Worm (Caenorhabditis elegans) whole organism, L2 larva: Measurements from ENCODE around the gene phat-5.

Experiments used
- C34F6.9 ChIP-seq: fragments of 150-350 bp; optimal IDR thresholded peaks from 2 replicates; lab custom pipeline; 2014; ENCODE audit warnings: missing biosample characterization, missing genetic modification characterization
- Y55F3AM.14 ChIP-seq: fragments of 200-800 bp; sonication (Bioruptor generic); optimal IDR thresholded peaks from 2 replicates; lab custom pipeline; 2018; ENCODE audit warnings: mild to moderate bottlenecking, missing genetic modification characterization, missing compliant biosample characterization
- ZK546.5 ChIP-seq: sonication (generic microtip); optimal IDR thresholded peaks from 2 replicates; lab custom pipeline; 2017; ENCODE audit warnings: missing biosample characterization, missing genetic modification characterization
- alr-1 ChIP-seq: fragments of 150-350 bp; optimal IDR thresholded peaks from 2 replicates; lab custom pipeline; 2014; ENCODE audit warnings: missing biosample characterization, missing genetic modification characterization
- aly-2 ChIP-seq: fragments of 150-350 bp; optimal IDR thresholded peaks from 2 replicates; lab custom pipeline; 2014; ENCODE audit warnings: missing biosample characterization, missing genetic modification characterization
- ceh-82 ChIP-seq: fragments of 150-350 bp; optimal IDR thresholded peaks from 2 replicates; lab custom pipeline; 2014; ENCODE audit warnings: missing biosample characterization, missing genetic modification characterization
- crh-2 ChIP-seq: sonication (generic microtip); optimal IDR thresholded peaks from 2 replicates; lab custom pipeline; 2017; ENCODE audit warnings: missing biosample characterization, missing genetic modification characterization
- egl-27 ChIP-seq: sonication (generic microtip); optimal IDR thresholded peaks from 3 replicates; lab custom pipeline; 2017; ENCODE audit warnings: missing biosample characterization, missing genetic modification reagents, missing genetic modification characterization
- elt-3 ChIP-seq: sonication (generic microtip); optimal IDR thresholded peaks from 2 replicates; lab custom pipeline; 2017; ENCODE audit warnings: missing biosample characterization, missing genetic modification characterization
- fos-1 ChIP-seq: fragments of 150-350 bp; optimal IDR thresholded peaks from 2 replicates; lab custom pipeline; 2014; ENCODE audit warnings: missing biosample characterization, missing genetic modification characterization
- lin-11 ChIP-seq: fragments of 150-350 bp; sonication (generic microtip); optimal IDR thresholded peaks from 2 replicates; lab custom pipeline; 2014; ENCODE audit warnings: missing biosample characterization, missing genetic modification characterization, inconsistent platforms, mixed read lengths
- lin-13 ChIP-seq: fragments of 150-350 bp; optimal IDR thresholded peaks from 2 replicates; lab custom pipeline; 2014; ENCODE audit warnings: missing biosample characterization, missing genetic modification reagents, missing genetic modification characterization
- lsy-2 ChIP-seq, 2 experiments: fragments of 150-350 bp in 1 of 2; sonication (generic microtip) in 1 of 2; optimal IDR thresholded peaks; 2 replicates each; lab custom pipeline; 2014 to 2017; ENCODE audit warnings: missing biosample characterization in 2 of 2, missing genetic modification characterization in 2 of 2
- mbf-1 ChIP-seq: sonication (generic microtip); optimal IDR thresholded peaks from 2 replicates; lab custom pipeline; 2017; ENCODE audit warnings: missing biosample characterization, missing genetic modification characterization
- mdl-1 ChIP-seq, 2 experiments: fragments of 150-350 bp in 1 of 2; sonication (generic microtip) in 1 of 2; optimal IDR thresholded peaks; 2 replicates each; lab custom pipeline; 2017; ENCODE audit warnings: missing biosample characterization in 2 of 2, missing genetic modification characterization in 2 of 2
- nhr-10 ChIP-seq: sonication (generic microtip); optimal IDR thresholded peaks from 2 replicates; lab custom pipeline; 2017; ENCODE audit warnings: missing biosample characterization, missing genetic modification characterization
- nhr-11 ChIP-seq: fragments of 150-350 bp; optimal IDR thresholded peaks from 2 replicates; lab custom pipeline; 2014; ENCODE audit warnings: missing biosample characterization, missing genetic modification characterization
- nhr-12 ChIP-seq: fragments of 150-350 bp; optimal IDR thresholded peaks from 2 replicates; lab custom pipeline; 2014; ENCODE audit warnings: missing biosample characterization, missing genetic modification characterization
- nhr-129 ChIP-seq: fragments of 150-350 bp; optimal IDR thresholded peaks from 2 replicates; lab custom pipeline; 2014; ENCODE audit warnings: missing biosample characterization, missing genetic modification characterization
- nhr-21 ChIP-seq: fragments of 150-350 bp; optimal IDR thresholded peaks from 2 replicates; lab custom pipeline; 2014; ENCODE audit warnings: missing biosample characterization, missing genetic modification characterization
- nhr-23 ChIP-seq: fragments of 150-350 bp; optimal IDR thresholded peaks from 2 replicates; lab custom pipeline; 2014; ENCODE audit warnings: missing biosample characterization, missing genetic modification reagents, missing genetic modification characterization
- nhr-237 ChIP-seq: fragments of 150-350 bp; optimal IDR thresholded peaks from 2 replicates; lab custom pipeline; 2014; ENCODE audit warnings: missing biosample characterization, missing genetic modification characterization
- nhr-25 ChIP-seq: fragments of 150-350 bp; sonication (generic microtip); optimal IDR thresholded peaks from 3 replicates; lab custom pipeline; 2014; ENCODE audit warnings: missing biosample characterization, missing genetic modification characterization
- nhr-6 ChIP-seq: fragments of 150-350 bp; optimal IDR thresholded peaks from 2 replicates; lab custom pipeline; 2014; ENCODE audit warnings: missing biosample characterization, missing genetic modification characterization
- peb-1 ChIP-seq: fragments of 150-350 bp; optimal IDR thresholded peaks from 2 replicates; lab custom pipeline; 2014; ENCODE audit warnings: missing biosample characterization, missing genetic modification characterization
- skn-1 ChIP-seq: sonication (generic microtip); optimal IDR thresholded peaks from 2 replicates; lab custom pipeline; 2017; ENCODE audit warnings: missing biosample characterization, missing genetic modification characterization
- sma-3 ChIP-seq: sonication (generic microtip); optimal IDR thresholded peaks from 2 replicates; lab custom pipeline; 2016; ENCODE audit warnings: missing genetic modification reagents, missing genetic modification characterization, missing compliant biosample characterization
- sma-9 ChIP-seq, 2 experiments: fragments of 150-350 bp in 1 of 2; sonication (generic microtip) in 1 of 2; optimal IDR thresholded peaks; 2 replicates each; lab custom pipeline; 2014 to 2016; ENCODE audit warnings: missing genetic modification characterization in 2 of 2, mild to moderate bottlenecking in 1 of 2, missing biosample characterization in 1 of 2, missing compliant biosample characterization in 1 of 2, missing genetic modification reagents in 1 of 2, moderate library complexity in 1 of 2
- snpc-4 ChIP-seq: fragments of 150-350 bp; optimal IDR thresholded peaks from 2 replicates; lab custom pipeline; 2014; ENCODE audit warnings: missing biosample characterization, missing genetic modification characterization
- unc-39 ChIP-seq: fragments of 150-350 bp; optimal IDR thresholded peaks from 2 replicates; lab custom pipeline; 2014; ENCODE audit warnings: missing biosample characterization, missing genetic modification characterization
- ztf-1 ChIP-seq: fragments of 200-800 bp; sonication (Bioruptor generic); conservative IDR thresholded peaks from 2 replicates; pipeline ENCODE4 v1.3.6; 2022; ENCODE audit warnings: missing genetic modification characterization, missing compliant biosample characterization
- ztf-11 ChIP-seq: sonication (generic microtip); optimal IDR thresholded peaks from 2 replicates; lab custom pipeline; 2017; ENCODE audit warnings: missing biosample characterization, missing genetic modification characterization

The phat-5 gene

ce11 chrV:4106688-4107087, 15.6 kb downstream of the phat-5 start:
- TF ChIP-seq peb-1 (tag; lab: Kevin White, UChicago) (no peak), nhr-129 (tag; lab: Kevin White, UChicago) (no peak), nhr-12 (tag; lab: Kevin White, UChicago) (no peak), nhr-10 (tag; lab: Kevin White, UChicago) (no peak), mdl-1 (tag; optimal IDR thresholded peaks at IDR 0.05; lab: Kevin White, UChicago) (no peak)

DNA sequence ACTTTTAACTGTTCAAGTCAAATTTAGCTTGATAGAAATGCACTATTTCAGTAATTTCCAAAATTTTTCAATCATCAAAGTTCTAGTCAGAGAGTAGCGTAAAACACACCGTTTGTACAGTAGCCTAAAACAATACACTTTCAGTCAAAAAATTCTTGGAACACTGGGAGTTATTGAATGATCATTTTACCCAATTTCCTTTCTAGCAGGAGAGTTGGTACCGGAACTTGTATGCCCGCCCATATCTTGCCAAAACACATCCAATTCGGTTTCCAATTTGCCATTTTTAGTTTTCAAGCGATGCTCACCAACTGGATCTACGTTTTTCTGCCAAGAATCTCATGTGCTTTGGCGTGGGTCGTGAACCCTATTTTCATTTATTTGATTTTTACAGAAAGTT, 18.0 kb downstream of the phat-5 start, which contains the start of gene srj-39:
Gene srj-39, plus strand, starts transcription at position 301 of the 400 bp plus-strand sequence.
- TF ChIP-seq crh-2 (tag; lab: Kevin White, UChicago) (no peak), unc-39 (no peak), nhr-11 (no peak), lin-11 (tag; lab: Kevin White, UChicago) (no peak)

DNA sequence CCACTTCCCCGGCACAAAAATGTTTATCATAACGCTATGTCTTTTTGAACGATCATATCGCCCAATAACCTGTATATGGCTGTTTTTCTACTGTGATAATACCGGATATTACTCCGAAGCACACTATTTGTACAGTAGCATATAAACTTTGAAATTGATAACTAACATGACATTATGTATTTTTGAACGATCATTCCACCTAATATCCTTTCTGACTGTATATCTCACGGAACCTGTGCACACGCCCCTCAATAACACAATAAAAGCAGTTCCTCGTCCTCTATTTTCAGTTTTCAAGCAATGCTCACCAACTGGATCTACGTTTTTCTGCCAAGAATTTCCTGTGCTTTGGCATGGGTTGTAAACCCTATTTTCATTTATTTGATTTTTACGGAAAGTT, 20.7 kb downstream of the phat-5 start, which contains the start of gene srj-40:
Gene srj-40, plus strand, starts transcription at position 301 of the 400 bp plus-strand sequence.
- TF ChIP-seq sma-3 (GFP tag; lab: Kevin White, UChicago) (no peak), elt-3 (tag; lab: Kevin White, UChicago) (no peak), Y55F3AM.14 (no peak), nhr-129 (tag; lab: Kevin White, UChicago) (no peak), crh-2 (tag; lab: Kevin White, UChicago) (no peak), nhr-21 (tag; lab: Kevin White, UChicago) (no peak), nhr-23 (tag; lab: Kevin White, UChicago) (no peak), egl-27 (tag; lab: Kevin White, UChicago) (no peak), nhr-12 (tag; lab: Kevin White, UChicago) (no peak), skn-1 (no peak)

DNA sequence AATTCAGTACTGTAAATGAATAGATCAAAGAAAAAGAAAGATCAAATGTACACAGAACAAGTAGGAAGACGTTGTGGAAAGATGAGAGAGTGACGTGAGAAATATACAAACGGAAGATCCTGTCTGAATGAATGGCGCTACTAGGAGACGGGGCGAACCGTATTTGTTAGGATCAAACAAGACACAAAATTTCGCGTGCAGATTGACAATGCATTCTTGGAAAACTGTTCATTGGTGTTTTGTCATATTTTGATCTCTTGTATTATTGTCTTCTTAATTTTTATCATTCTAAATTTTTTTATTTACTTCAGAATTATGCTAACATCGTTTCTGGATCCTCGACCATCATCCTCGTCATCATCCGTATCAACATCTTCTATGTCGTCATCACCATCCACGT, 27.6 kb downstream of the phat-5 start, which contains the start of gene nhr-181:
Gene nhr-181, plus strand, starts transcription at position 301 of the 400 bp plus-strand sequence.
- no peak for TF ChIP-seq nhr-25
- TF ChIP-seq ztf-1 (GFP tag; lab: Robert Waterston, UW): no peak
- TF ChIP-seq ZK546.5 (tag; lab: Kevin White, UChicago): no peak
- TF ChIP-seq ceh-82: no peak

- no peak for TF ChIP-seq nhr-23 (tag; lab: Kevin White, UChicago)
- no peak for TF ChIP-seq crh-2 (tag; lab: Kevin White, UChicago)
- TF ChIP-seq lsy-2 (tag; optimal IDR thresholded peaks at IDR 0.05; lab: Kevin White, UChicago): no peak
- no peak for TF ChIP-seq nhr-237
- no peak for TF ChIP-seq nhr-6 (tag; lab: Kevin White, UChicago)
- no peak for TF ChIP-seq unc-39
- no peak for TF ChIP-seq C34F6.9 (tag; lab: Kevin White, UChicago)
- no peak for TF ChIP-seq ztf-11
- no peak for TF ChIP-seq ZK546.5 (tag; lab: Kevin White, UChicago)
- no peak for TF ChIP-seq elt-3 (tag; lab: Kevin White, UChicago)
- TF ChIP-seq lin-11 (tag; lab: Kevin White, UChicago): no peak
- no peak for TF ChIP-seq snpc-4 (tag; lab: Kevin White, UChicago)
- TF ChIP-seq nhr-129 (tag; lab: Kevin White, UChicago): no peak
- TF ChIP-seq, all 48 proteins: peak for 0
Measured at ce11 chrV:4082952-4083351, 39.4 kb downstream of the phat-5 start, which contains the start of gene F38H12.5. TSS of gene F38H12.5 (minus strand) at chrV:4083052.

DNA sequence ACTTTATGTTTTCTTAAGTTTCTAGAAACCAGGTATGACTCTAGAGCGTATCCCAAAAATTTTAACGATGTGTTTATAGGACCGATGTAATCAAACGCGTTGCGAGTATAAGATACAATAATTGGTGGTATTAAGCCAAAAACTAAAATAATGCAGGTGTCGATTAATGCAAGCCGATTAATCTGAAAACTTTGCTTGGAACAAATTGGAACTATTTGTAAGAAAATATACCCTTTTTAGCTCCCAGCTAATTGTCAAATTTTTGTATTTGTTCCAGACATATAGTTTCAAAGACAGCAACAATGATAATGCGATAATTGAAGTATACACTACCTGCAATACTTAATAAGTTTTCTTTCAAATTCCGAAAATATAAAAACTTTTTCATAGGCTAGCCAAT, 41.0 kb downstream of the phat-5 start, which contains the start of gene srh-211:
Gene srh-211, minus strand, starts transcription at position 101 of the 400 bp plus-strand sequence.
- TF ChIP-seq lin-13 (GFP tag; lab: Kevin White, UChicago) (no peak), alr-1 (tag; lab: Kevin White, UChicago) (no peak), crh-2 (tag; lab: Kevin White, UChicago) (no peak), C34F6.9 (tag; lab: Kevin White, UChicago) (no peak), fos-1 (tag; lab: Kevin White, UChicago) (no peak), mbf-1 (tag; lab: Kevin White, UChicago) (no peak), aly-2 (no peak), peb-1 (tag; lab: Kevin White, UChicago) (no peak), lsy-2 (tag; optimal IDR thresholded peaks at IDR 0.05; lab: Kevin White, UChicago) (no peak), snpc-4 (tag; lab: Kevin White, UChicago) (no peak), elt-3 (tag; lab: Kevin White, UChicago) (no peak), egl-27 (tag; lab: Kevin White, UChicago) (no peak), nhr-23 (tag; lab: Kevin White, UChicago) (no peak), sma-9 (GFP tag; optimal IDR thresholded peaks at IDR 0.05; lab: Kevin White, UChicago) (no peak), sma-9 (tag; optimal IDR thresholded peaks at IDR 0.05; lab: Kevin White, UChicago) (no peak)
